Worm (Caenorhabditis elegans) whole organism, L4 larva: ENCODE results near the gene mrps-18A.
A peak's percentile ranks its signal among the peaks of the same experiment; 100 is the strongest.

Experiments used
- D1046.2 ChIP-seq: fragments of 200-800 bp; sonication (Bioruptor generic); IDR thresholded peaks from 2 replicates; pipeline ENCODE4 v1.3.6; 2022; ENCODE audit warnings: missing genetic modification characterization, missing compliant biosample characterization
- F26F4.8 ChIP-seq: fragments of 200-800 bp; sonication (Bioruptor generic); conservative IDR thresholded peaks from 2 replicates; pipeline ENCODE4 v1.3.6; 2022; ENCODE audit warnings: missing genetic modification characterization, missing compliant biosample characterization
- F37D6.2 ChIP-seq: sonication (generic microtip); optimal IDR thresholded peaks from 2 replicates; lab custom pipeline; 2016; ENCODE audit warnings: mild to moderate bottlenecking, missing genetic modification characterization, missing compliant biosample characterization
- T20F7.1 ChIP-seq: fragments of 200-800 bp; sonication (Bioruptor generic); optimal IDR thresholded peaks from 2 replicates; lab custom pipeline; 2018; ENCODE audit warnings: mild to moderate bottlenecking, missing genetic modification characterization, missing compliant biosample characterization
- Y75B8A.6 ChIP-seq: fragments of 200-800 bp; sonication (Bioruptor generic); IDR thresholded peaks from 2 replicates; pipeline ENCODE4 v1.3.6; 2022; ENCODE audit warnings: missing genetic modification reagents, missing genetic modification characterization, missing compliant biosample characterization
- ZK546.5 ChIP-seq, 2 experiments: sonication (generic microtip); optimal IDR thresholded peaks; 2 replicates each; lab custom pipeline; 2017; ENCODE audit warnings: missing biosample characterization in 2 of 2, missing genetic modification characterization in 2 of 2
- aha-1 ChIP-seq: fragments of 150-350 bp; peaks from one replicate; lab custom pipeline; 2014; ENCODE audit warnings: missing biosample characterization, missing genetic modification characterization
- ctbp-1 ChIP-seq: fragments of 200-800 bp; sonication (Bioruptor generic); IDR thresholded peaks from 2 replicates; pipeline ENCODE4 v1.3.6; 2022; ENCODE audit warnings: missing genetic modification reagents, missing genetic modification characterization, missing compliant biosample characterization
- daf-12 ChIP-seq: fragments of 150-350 bp; optimal IDR thresholded peaks from 2 replicates; lab custom pipeline; 2014; ENCODE audit warnings: missing biosample characterization, missing genetic modification reagents, missing genetic modification characterization
- daf-16 ChIP-seq, 3 experiments: sonication (generic microtip); optimal IDR thresholded peaks; 2 replicates each; lab custom pipeline; 2016 to 2017; ENCODE audit warnings: missing genetic modification characterization in 3 of 3, missing genetic modification reagents in 3 of 3, mild to moderate bottlenecking in 2 of 3, missing compliant biosample characterization in 2 of 3, missing biosample characterization in 1 of 3, moderate library complexity in 1 of 3
- daf-8 ChIP-seq: fragments of 200-800 bp; sonication (Bioruptor generic); IDR thresholded peaks from 2 replicates; pipeline ENCODE4 v1.3.6; 2022; ENCODE audit warnings: missing genetic modification characterization, missing compliant biosample characterization
- dmd-6 ChIP-seq: fragments of 200-800 bp; sonication (Bioruptor generic); IDR thresholded peaks from 2 replicates; pipeline ENCODE4 v1.3.6; 2022; ENCODE audit warnings: missing genetic modification reagents, missing genetic modification characterization, missing compliant biosample characterization
- dve-1 ChIP-seq: sonication (generic microtip); optimal IDR thresholded peaks from 2 replicates; lab custom pipeline; 2017; ENCODE audit warnings: antibody characterized with exemption, mild to moderate bottlenecking, missing genetic modification characterization, missing compliant biosample characterization; ENCODE audit not compliant: insufficient read depth
- fkh-10 ChIP-seq: fragments of 150-350 bp; optimal IDR thresholded peaks from 2 replicates; lab custom pipeline; 2014; ENCODE audit warnings: missing biosample characterization, missing genetic modification reagents, missing genetic modification characterization
- fos-1 ChIP-seq: fragments of 150-350 bp; optimal IDR thresholded peaks from 2 replicates; lab custom pipeline; 2014; ENCODE audit warnings: missing biosample characterization, missing genetic modification characterization
- hlh-11 ChIP-seq: fragments of 200-800 bp; sonication (Bioruptor generic); optimal IDR thresholded peaks from 2 replicates; lab custom pipeline; 2018; ENCODE audit warnings: mild to moderate bottlenecking, missing genetic modification characterization, missing compliant biosample characterization
- hlh-30 ChIP-seq: sonication (generic microtip); optimal IDR thresholded peaks from 2 replicates; lab custom pipeline; 2017; ENCODE audit warnings: antibody characterized with exemption, mild to moderate bottlenecking, missing genetic modification characterization, missing compliant biosample characterization; ENCODE audit not compliant: insufficient read depth
- lin-38 ChIP-seq: fragments of 200-800 bp; sonication (Bioruptor generic); IDR thresholded peaks from 2 replicates; pipeline ENCODE4 v1.3.6; 2022; ENCODE audit warnings: missing genetic modification reagents, missing genetic modification characterization, missing compliant biosample characterization
- lsy-2 ChIP-seq, 2 experiments: fragments of 150-350 bp in 1 of 2; sonication (generic microtip) in 1 of 2; optimal IDR thresholded peaks; 2 replicates each; lab custom pipeline; 2014 to 2017; ENCODE audit warnings: missing biosample characterization in 2 of 2, missing genetic modification characterization in 2 of 2
- mdt-29 ChIP-seq: fragments of 200-800 bp; sonication (Bioruptor generic); IDR thresholded peaks from 2 replicates; pipeline ENCODE4 v1.3.6; 2022; ENCODE audit warnings: missing genetic modification reagents, missing genetic modification characterization, missing compliant biosample characterization
- mes-2 ChIP-seq: sonication (generic microtip); optimal IDR thresholded peaks from 2 replicates; lab custom pipeline; 2016; ENCODE audit warnings: missing genotype, mild to moderate bottlenecking, missing genetic modification characterization, missing compliant biosample characterization; ENCODE audit not compliant: poor library complexity, severe bottlenecking
- mxl-3 ChIP-seq: fragments of 200-800 bp; sonication (Bioruptor generic); optimal IDR thresholded peaks from 2 replicates; lab custom pipeline; 2018; ENCODE audit warnings: mild to moderate bottlenecking, missing genetic modification characterization, missing compliant biosample characterization
- nhr-111 ChIP-seq: fragments of 200-800 bp; sonication (Bioruptor generic); optimal IDR thresholded peaks from 2 replicates; lab custom pipeline; 2018; ENCODE audit warnings: mild to moderate bottlenecking, missing genetic modification characterization, missing compliant biosample characterization
- nhr-237 ChIP-seq: sonication (generic microtip); optimal IDR thresholded peaks from 2 replicates; lab custom pipeline; 2017; ENCODE audit warnings: missing biosample characterization, missing genetic modification characterization
- nhr-25 ChIP-seq: sonication (generic microtip); optimal IDR thresholded peaks from 2 replicates; lab custom pipeline; 2017; ENCODE audit warnings: missing genetic modification characterization, mild to moderate bottlenecking, missing compliant biosample characterization, antibody characterized with exemption, moderate library complexity, borderline replicate concordance; ENCODE audit not compliant: insufficient read depth
- nhr-28 ChIP-seq: fragments of 150-350 bp; optimal IDR thresholded peaks from 2 replicates; lab custom pipeline; 2014; ENCODE audit warnings: missing biosample characterization, missing genetic modification characterization
- nhr-41 ChIP-seq: fragments of 200-800 bp; sonication (Bioruptor generic); IDR thresholded peaks from 2 replicates; pipeline ENCODE4 v1.3.6; 2022; ENCODE audit warnings: missing genetic modification reagents, missing genetic modification characterization, missing compliant biosample characterization
- nhr-6 ChIP-seq: fragments of 150-350 bp; optimal IDR thresholded peaks from 2 replicates; lab custom pipeline; 2014; ENCODE audit warnings: missing biosample characterization, missing genetic modification characterization
- nhr-77 ChIP-seq: fragments of 150-350 bp; optimal IDR thresholded peaks from 2 replicates; lab custom pipeline; 2014; ENCODE audit warnings: missing biosample characterization, missing genetic modification characterization
- pha-4 ChIP-seq, 2 experiments: fragments of 150-350 bp in 1 of 2; fragments of 200-800 bp in 1 of 2; sonication (Bioruptor generic) in 1 of 2; IDR thresholded peaks in 1 of 2; optimal IDR thresholded peaks in 1 of 2; 2 replicates each; pipeline versions ENCODE4 v1.3.6 to Lab custom; 2014 to 2022; ENCODE audit warnings: missing genetic modification characterization in 2 of 2, missing genetic modification reagents in 2 of 2, missing biosample characterization in 1 of 2, missing compliant biosample characterization in 1 of 2
- php-3 ChIP-seq: fragments of 200-800 bp; sonication (Bioruptor generic); IDR thresholded peaks from 2 replicates; pipeline ENCODE4 v1.3.6; 2022; ENCODE audit warnings: missing genetic modification reagents, missing genetic modification characterization, missing compliant biosample characterization
- pqm-1 ChIP-seq: sonication (generic microtip); optimal IDR thresholded peaks from 2 replicates; lab custom pipeline; 2017; ENCODE audit warnings: missing biosample characterization, missing genetic modification characterization
- rbr-2 ChIP-seq: sonication (generic microtip); optimal IDR thresholded peaks from 2 replicates; lab custom pipeline; 2016; ENCODE audit warnings: missing genotype, missing genetic modification characterization, missing compliant biosample characterization
- set-16 ChIP-seq: fragments of 200-800 bp; sonication (Bioruptor generic); IDR thresholded peaks from 2 replicates; pipeline ENCODE4 v1.3.6; 2022; ENCODE audit warnings: missing genetic modification reagents, missing genetic modification characterization, missing compliant biosample characterization
- unc-62 ChIP-seq, 3 experiments: fragments of 150-350 bp in 1 of 3; sonication (generic microtip); optimal IDR thresholded peaks in 2 of 3; peaks in 1 of 3; 1 replicate in 1 of 3; 2 replicates in 2 of 3; lab custom pipeline; 2014 to 2017; ENCODE audit warnings: missing biosample characterization in 3 of 3, missing genetic modification characterization in 3 of 3, missing genetic modification reagents in 3 of 3, missing genotype in 1 of 3

Gene mrps-18A

ce11 chrIII:8299734-8300133 lies 32.0 kb downstream of the mrps-18A start:
- TF ChIP-seq dve-1 (tag; lab: Kevin White, UChicago) (peak; percentile 50), nhr-41 (GFP tag; lab: Robert Waterston, UW) (no peak), pqm-1 (peak; percentile 67), daf-16 (GFP tag; optimal IDR thresholded peaks at IDR 0.05; lab: Kevin White, UChicago) (no peak), daf-16 (tag; optimal IDR thresholded peaks at IDR 0.05; lab: Kevin White, UChicago) (peak; percentile 62), Y75B8A.6 (GFP tag; lab: Robert Waterston, UW) (no peak), nhr-77 (tag; lab: Kevin White, UChicago) (peak; percentile 14), nhr-111 (GFP tag; lab: Kevin White, UChicago) (no peak), aha-1 (tag; lab: Kevin White, UChicago) (peak; percentile 52), T20F7.1 (GFP tag; lab: Kevin White, UChicago) (peak; percentile 8), fos-1 (no peak), php-3 (GFP tag; lab: Robert Waterston, UW) (0 out of 2 replicates have a peak, but pooled peaks have one; percentile 43)

ce11 chrIII:8299078-8299587 lies 32.6 kb downstream of the mrps-18A start:
- TF ChIP-seq nhr-237 (tag; lab: Kevin White, UChicago) (no peak), daf-12 (tag; lab: Kevin White, UChicago) (no peak), F37D6.2 (tag; lab: Kevin White, UChicago) (no peak), lin-38 (GFP tag; lab: Robert Waterston, UW) (no peak), pha-4 (GFP tag; IDR thresholded peaks at IDR 0.05; lab: Robert Waterston, UW) (no peak), pha-4 (tag; optimal IDR thresholded peaks at IDR 0.05; lab: Kevin White, UChicago) (no peak), fkh-10 (GFP tag; lab: Kevin White, UChicago) (no peak), mdt-29 (no peak), nhr-25 (no peak), daf-16 (GFP tag; optimal IDR thresholded peaks at IDR 0.05; lab: Kevin White, UChicago) (no peak), daf-16 (tag; optimal IDR thresholded peaks at IDR 0.05; lab: Kevin White, UChicago) (no peak), set-16 (no peak), rbr-2 (tag; lab: Kevin White, UChicago) (no peak), pqm-1 (no peak), lsy-2 (tag; optimal IDR thresholded peaks at IDR 0.05; lab: Kevin White, UChicago) (no peak)

ce11 chrIII:8298216-8298920 lies 33.4 kb downstream of the mrps-18A start:
- TF ChIP-seq php-3 (GFP tag; lab: Robert Waterston, UW), result peak; percentile 58; the same call in 1 of the 2 replicates
- TF ChIP-seq F26F4.8, result no peak
- TF ChIP-seq D1046.2, result no peak
- no peak for TF ChIP-seq daf-8 (GFP tag; lab: Robert Waterston, UW)
- TF ChIP-seq daf-16 (GFP tag; optimal IDR thresholded peaks at IDR 0.05; lab: Kevin White, UChicago), result no peak
- TF ChIP-seq daf-16 (tag; optimal IDR thresholded peaks at IDR 0.05; lab: Kevin White, UChicago), result peak; percentile 36
- TF ChIP-seq ZK546.5 (tag; optimal IDR thresholded peaks at IDR 0.05; lab: Kevin White, UChicago), result no peak
- TF ChIP-seq hlh-11 (tag; lab: Kevin White, UChicago), result peak; percentile 1
- no peak for TF ChIP-seq nhr-237 (tag; lab: Kevin White, UChicago)
- no peak for TF ChIP-seq ctbp-1
- TF ChIP-seq unc-62 (GFP tag; optimal IDR thresholded peaks at IDR 0.05 in 1 of 2; lab: Kevin White, UChicago), result peak in 1 of 2 experiments; percentile 54
- no peak for TF ChIP-seq unc-62 (tag; optimal IDR thresholded peaks at IDR 0.05; lab: Kevin White, UChicago)
- TF ChIP-seq aha-1 (tag; lab: Kevin White, UChicago), result peak; percentile 88

ce11 chrIII:8293260-8293659 lies 38.5 kb downstream of the mrps-18A start:
- TF ChIP-seq mes-2 (tag; lab: Kevin White, UChicago) (peak; percentile 1), daf-8 (GFP tag; lab: Robert Waterston, UW) (no peak), dve-1 (tag; lab: Kevin White, UChicago) (peak; percentile 7), aha-1 (tag; lab: Kevin White, UChicago) (peak; percentile 30), mxl-3 (peak; percentile 31), F37D6.2 (tag; lab: Kevin White, UChicago) (no peak), hlh-11 (tag; lab: Kevin White, UChicago) (peak; percentile 32), hlh-30 (tag; lab: Kevin White, UChicago) (no peak), nhr-28 (tag; lab: Kevin White, UChicago) (peak; percentile 3), dmd-6 (GFP tag; lab: Robert Waterston, UW) (peak; percentile 93), nhr-77 (tag; lab: Kevin White, UChicago) (no peak), nhr-6 (tag; lab: Kevin White, UChicago) (no peak)
